Fruit fly (Drosophila melanogaster) whole organism, embryonic: ENCODE measurements around the gene CG2059.

Experiments used
- ATbp ChIP-seq: fragments of 200-800 bp; sonication (Bioruptor generic); optimal IDR thresholded peaks from 2 replicates; lab custom pipeline; 2017; ENCODE audit warnings: missing biosample characterization, mild to moderate bottlenecking, missing genetic modification characterization, missing genetic modification reagents
- Bgb ChIP-seq: fragments of 200-800 bp; sonication (Bioruptor generic); IDR thresholded peaks from 2 replicates; pipeline ENCODE4 v1.3.6; 2022; ENCODE audit warnings: missing biosample characterization, missing genetic modification characterization; ENCODE audit not compliant: partially characterized antibody
- CG10267 ChIP-seq: fragments of 200-800 bp; sonication (Bioruptor generic); optimal IDR thresholded peaks from 2 replicates; lab custom pipeline; 2018; ENCODE audit warnings: missing biosample characterization, mild to moderate bottlenecking, missing genetic modification characterization, moderate library complexity
- CG10366 ChIP-seq: fragments of 200-800 bp; sonication (Bioruptor generic); IDR thresholded peaks from 2 replicates; pipeline ENCODE4 v1.3.6; 2022; ENCODE audit warnings: missing biosample characterization, missing genetic modification characterization
- CG10565 ChIP-seq: fragments of 200-800 bp; sonication (Bioruptor generic); optimal IDR thresholded peaks from 3 replicates; lab custom pipeline; 2016; ENCODE audit warnings: missing biosample characterization, mild to moderate bottlenecking, missing genetic modification characterization
- CG11560 ChIP-seq: fragments of 200-800 bp; sonication (Bioruptor generic); IDR thresholded peaks from 3 replicates; pipeline ENCODE4 v1.3.6; 2022; ENCODE audit warnings: missing biosample characterization, missing genetic modification characterization
- CG12071 ChIP-seq: fragments of 200-800 bp; sonication (Bioruptor generic); optimal IDR thresholded peaks from 3 replicates; lab custom pipeline; 2018; ENCODE audit warnings: missing biosample characterization, mild to moderate bottlenecking, missing genetic modification characterization
- CG14860 ChIP-seq: fragments of 200-800 bp; sonication (Bioruptor generic); IDR thresholded peaks from 3 replicates; pipeline ENCODE4 v1.3.6; 2022; ENCODE audit warnings: missing biosample characterization, missing genetic modification characterization; ENCODE audit not compliant: partially characterized antibody
- CG17186 ChIP-seq: fragments of 200-800 bp; sonication (Bioruptor generic); optimal IDR thresholded peaks from 3 replicates; lab custom pipeline; 2017; ENCODE audit warnings: missing biosample characterization, missing genetic modification reagents, missing genetic modification characterization
- CG17829 ChIP-seq: fragments of 200-800 bp; optimal IDR thresholded peaks from 2 replicates; lab custom pipeline; 2019; ENCODE audit warnings: missing biosample characterization, mild to moderate bottlenecking, missing genetic modification characterization, moderate library complexity
- CG1792 ChIP-seq: fragments of 200-800 bp; sonication (Bioruptor generic); optimal IDR thresholded peaks from 2 replicates; lab custom pipeline; 2016; ENCODE audit warnings: missing biosample characterization, missing genetic modification characterization
- CG1832 ChIP-seq: fragments of 200-800 bp; sonication (Bioruptor generic); optimal IDR thresholded peaks from 2 replicates; lab custom pipeline; 2017; ENCODE audit warnings: missing biosample characterization, mild to moderate bottlenecking, missing genetic modification characterization, inconsistent platforms
- CG3065 ChIP-seq: fragments of 200-800 bp; sonication (Bioruptor generic); optimal IDR thresholded peaks from 2 replicates; lab custom pipeline; 2016; ENCODE audit warnings: missing biosample characterization, missing genetic modification characterization
- CG33213 ChIP-seq: fragments of 200-800 bp; sonication (Bioruptor generic); optimal IDR thresholded peaks from 3 replicates; lab custom pipeline; 2016; ENCODE audit warnings: missing biosample characterization, missing genetic modification characterization
- CG4730 ChIP-seq: fragments of 200-800 bp; sonication (Bioruptor generic); IDR thresholded peaks from 2 replicates; pipeline ENCODE4 v1.3.6; 2022; ENCODE audit warnings: missing biosample characterization, missing genetic modification characterization
- CG6654 ChIP-seq: fragments of 200-800 bp; sonication (Bioruptor generic); optimal IDR thresholded peaks from 2 replicates; lab custom pipeline; 2017; ENCODE audit warnings: missing biosample characterization, mild to moderate bottlenecking, missing genetic modification characterization
- CG6689 ChIP-seq: fragments of 200-800 bp; sonication (Bioruptor generic); IDR thresholded peaks from 2 replicates; pipeline ENCODE4 v1.3.6; 2022; ENCODE audit warnings: missing biosample characterization, missing genetic modification characterization
- CG6813 ChIP-seq: fragments of 200-800 bp; sonication (Bioruptor generic); optimal IDR thresholded peaks from 2 replicates; lab custom pipeline; 2017; ENCODE audit warnings: missing biosample characterization, missing genetic modification characterization, mild to moderate bottlenecking, moderate library complexity, missing genetic modification reagents
- CG6854 ChIP-seq: fragments of 200-800 bp; sonication (Bioruptor generic); optimal IDR thresholded peaks from 3 replicates; lab custom pipeline; 2017; ENCODE audit warnings: missing biosample characterization, mild to moderate bottlenecking, missing genetic modification characterization
- CG9797 ChIP-seq: fragments of 200-800 bp; sonication (Bioruptor generic); optimal IDR thresholded peaks from 3 replicates; lab custom pipeline; 2018; ENCODE audit warnings: missing biosample characterization, mild to moderate bottlenecking, missing genetic modification characterization
- Chrac-16 ChIP-seq: fragments of 200-800 bp; sonication (Bioruptor generic); optimal IDR thresholded peaks from 3 replicates; lab custom pipeline; 2016; ENCODE audit warnings: missing biosample characterization, missing genetic modification characterization
- D ChIP-seq, 2 experiments: fragments of 200-800 bp in 1 of 2; fragments of >200 bp in 1 of 2; sonication (Bioruptor generic) in 1 of 2; optimal IDR thresholded peaks; 2 replicates in 1 of 2; 3 replicates in 1 of 2; lab custom pipeline; 2017; ENCODE audit warnings: mild to moderate bottlenecking in 1 of 2, missing biosample characterization in 1 of 2, missing genetic modification characterization in 1 of 2, missing genetic modification reagents in 1 of 2
- Dp ChIP-seq: fragments of 200-800 bp; sonication (Bioruptor generic); optimal IDR thresholded peaks from 2 replicates; lab custom pipeline; 2018; ENCODE audit warnings: missing biosample characterization, mild to moderate bottlenecking, missing genetic modification characterization, moderate library complexity
- MESR4 ChIP-seq: fragments of 200-800 bp; sonication (Bioruptor generic); optimal IDR thresholded peaks from 2 replicates; lab custom pipeline; 2018; ENCODE audit warnings: missing biosample characterization, mild to moderate bottlenecking, missing genetic modification characterization, moderate library complexity
- NC2α ChIP-seq: fragments of 200-800 bp; sonication (Bioruptor generic); optimal IDR thresholded peaks from 2 replicates; lab custom pipeline; 2016; ENCODE audit warnings: missing biosample characterization, missing genetic modification characterization
- Nf-YC ChIP-seq: fragments of 200-800 bp; optimal IDR thresholded peaks from 3 replicates; lab custom pipeline; 2019; ENCODE audit warnings: missing biosample characterization, mild to moderate bottlenecking, missing genetic modification characterization, moderate library complexity
- Oli ChIP-seq: fragments of 200-800 bp; sonication (Bioruptor generic); optimal IDR thresholded peaks from 2 replicates; lab custom pipeline; 2018; ENCODE audit warnings: missing biosample characterization, mild to moderate bottlenecking, missing genetic modification characterization, moderate library complexity
- Opbp ChIP-seq: fragments of 200-800 bp; sonication (Bioruptor generic); IDR thresholded peaks from 3 replicates; pipeline ENCODE4 v1.3.6; 2022; ENCODE audit warnings: missing biosample characterization, missing genetic modification characterization; ENCODE audit not compliant: partially characterized antibody
- Rfx ChIP-seq: fragments of 200-800 bp; sonication (Bioruptor generic); IDR thresholded peaks from 2 replicates; pipeline ENCODE4 v1.3.6; 2022; ENCODE audit warnings: missing biosample characterization, missing genetic modification characterization
- Rx ChIP-seq: fragments of 200-800 bp; sonication (Bioruptor generic); IDR thresholded peaks from 2 replicates; pipeline ENCODE4 v1.3.6; 2022; ENCODE audit warnings: missing biosample characterization, missing genetic modification characterization
- Sry-δ ChIP-seq: fragments of 200-800 bp; sonication (Bioruptor generic); optimal IDR thresholded peaks from 2 replicates; lab custom pipeline; 2016; ENCODE audit warnings: missing biosample characterization, missing genetic modification characterization
- abd-A ChIP-seq: fragments of 200-800 bp; sonication (Bioruptor generic); optimal IDR thresholded peaks from 3 replicates; lab custom pipeline; 2019; ENCODE audit warnings: missing biosample characterization, mild to moderate bottlenecking, missing genetic modification characterization, moderate library complexity
- ap ChIP-seq: fragments of 200-800 bp; sonication (Bioruptor generic); IDR thresholded peaks from 2 replicates; pipeline ENCODE4 v1.3.6; 2022; ENCODE audit warnings: missing biosample characterization, missing genetic modification characterization
- chn ChIP-seq: fragments of 200-800 bp; sonication (Bioruptor generic); optimal IDR thresholded peaks from 2 replicates; lab custom pipeline; 2016; ENCODE audit warnings: missing biosample characterization, missing genetic modification characterization
- dmrt11E ChIP-seq: fragments of 200-800 bp; sonication (Bioruptor generic); optimal IDR thresholded peaks from 3 replicates; lab custom pipeline; 2018; ENCODE audit warnings: missing biosample characterization, mild to moderate bottlenecking, missing genetic modification characterization, moderate library complexity
- dmrt99B ChIP-seq: fragments of 200-800 bp; sonication (Bioruptor generic); optimal IDR thresholded peaks from 2 replicates; lab custom pipeline; 2018; ENCODE audit warnings: missing biosample characterization, mild to moderate bottlenecking, missing genetic modification characterization, moderate library complexity
- ham ChIP-seq: fragments of 200-800 bp; sonication (Bioruptor generic); IDR thresholded peaks from 2 replicates; pipeline ENCODE4 v1.3.6; 2022; ENCODE audit warnings: missing biosample characterization, missing genetic modification characterization
- ind ChIP-seq: fragments of 200-800 bp; sonication (Bioruptor generic); optimal IDR thresholded peaks from 3 replicates; lab custom pipeline; 2016; ENCODE audit warnings: missing biosample characterization, missing genetic modification characterization
- jing ChIP-seq: fragments of 200-800 bp; sonication (Bioruptor generic); optimal IDR thresholded peaks from 2 replicates; lab custom pipeline; 2018; ENCODE audit warnings: missing biosample characterization, mild to moderate bottlenecking, missing genetic modification characterization
- jumu ChIP-seq: fragments of 200-800 bp; sonication (Bioruptor generic); optimal IDR thresholded peaks from 3 replicates; lab custom pipeline; 2016; ENCODE audit warnings: missing biosample characterization, missing genetic modification characterization
- mam ChIP-seq: fragments of 200-800 bp; sonication (Bioruptor generic); optimal IDR thresholded peaks from 3 replicates; lab custom pipeline; 2016; ENCODE audit warnings: missing biosample characterization, missing genetic modification characterization
- phol ChIP-seq: fragments of 200-800 bp; sonication (Bioruptor generic); optimal IDR thresholded peaks from 3 replicates; lab custom pipeline; 2018; ENCODE audit warnings: missing biosample characterization, mild to moderate bottlenecking, missing genetic modification characterization, moderate library complexity
- scrt ChIP-seq: fragments of 200-800 bp; sonication (Bioruptor generic); optimal IDR thresholded peaks from 2 replicates; lab custom pipeline; 2018; ENCODE audit warnings: missing biosample characterization, mild to moderate bottlenecking, missing genetic modification characterization, moderate library complexity
- tap ChIP-seq: fragments of 200-800 bp; optimal IDR thresholded peaks from 3 replicates; lab custom pipeline; 2019; ENCODE audit warnings: missing biosample characterization, mild to moderate bottlenecking, missing genetic modification characterization, moderate library complexity
- tll ChIP-seq, 2 experiments: fragments of 200-800 bp in 1 of 2; fragments of >200 bp in 1 of 2; sonication (Bioruptor generic) in 1 of 2; optimal IDR thresholded peaks; 2 replicates each; lab custom pipeline; 2017 to 2019; ENCODE audit warnings: missing biosample characterization in 2 of 2, missing genetic modification characterization in 2 of 2, mild to moderate bottlenecking in 1 of 2, moderate library complexity in 1 of 2
- unc-4 ChIP-seq: fragments of 200-800 bp; sonication (Bioruptor generic); IDR thresholded peaks from 2 replicates; pipeline ENCODE4 v1.3.6; 2022; ENCODE audit warnings: missing biosample characterization, missing genetic modification characterization; ENCODE audit not compliant: partially characterized antibody
- yki ChIP-seq: fragments of >200 bp; optimal IDR thresholded peaks from 3 replicates; lab custom pipeline; 2018

CG2059 gene

dm6 chrX:7306538-7307477 is 20.6 kb downstream of the CG2059 start (continued):
- TF ChIP-seq Oli (tag; lab: Kevin White, UChicago) (peak; percentile 97), CG4730 (GFP tag; lab: Robert Waterston, UW) (no peak; the same call in none of the 2 replicates), Chrac-16 (GFP tag; lab: Kevin White, UChicago) (peak; percentile 90), scrt (GFP tag; lab: Kevin White, UChicago) (peak; percentile 75), unc-4 (GFP tag; lab: Robert Waterston, UW) (no peak), CG10565 (GFP tag; lab: Kevin White, UChicago) (peak; percentile 69), chn (GFP tag; lab: Kevin White, UChicago) (peak; percentile 76), CG6689 (GFP tag; lab: Robert Waterston, UW) (peak; percentile 85), Bgb (GFP tag; lab: Robert Waterston, UW) (peak; percentile 45; the same call in 1 of the 2 replicates), CG1792 (peak; percentile 71), ap (GFP tag; lab: Robert Waterston, UW) (peak; percentile 53), CG6854 (GFP tag; lab: Kevin White, UChicago) (peak; percentile 91), CG6654 (peak; percentile 90), mam (GFP tag; lab: Kevin White, UChicago) (peak; percentile 73), tll (GFP tag; optimal IDR thresholded peaks at IDR 0.05; lab: Kevin White, UChicago) (no peak), Rx (GFP tag; lab: Robert Waterston, UW) (peak; percentile 58; the same call in 1 of the 2 replicates), D (optimal IDR thresholded peaks at IDR 0.05; lab: Kevin White, UChicago) (no peak), D (GFP tag; optimal IDR thresholded peaks at IDR 0.05; lab: Kevin White, UChicago) (peak; percentile 97), Nf-YC (tag; lab: Kevin White, UChicago) (peak; percentile 87), phol (peak; percentile 97), ind (peak; percentile 86), CG6813 (GFP tag; lab: Kevin White, UChicago) (peak; percentile 90), CG10267 (tag; lab: Kevin White, UChicago) (peak; percentile 89), jumu (GFP tag; lab: Kevin White, UChicago) (peak; percentile 60), Opbp (GFP tag; lab: Robert Waterston, UW) (0 out of 3 replicates have a peak, but pooled peaks have one; percentile 28), MESR4 (GFP tag; lab: Kevin White, UChicago) (no peak), yki (peak; percentile 86), CG10366 (GFP tag; lab: Robert Waterston, UW) (peak; percentile 66), Rfx (GFP tag; lab: Robert Waterston, UW) (peak; percentile 75), Dp (GFP tag; lab: Kevin White, UChicago) (no peak), CG17186 (GFP tag; lab: Kevin White, UChicago) (peak; percentile 50), CG33213 (GFP tag; lab: Kevin White, UChicago) (peak; percentile 30), Sry-δ (GFP tag; lab: Kevin White, UChicago) (peak; percentile 18), CG3065 (GFP tag; lab: Kevin White, UChicago) (peak; percentile 79), tap (tag; lab: Kevin White, UChicago) (peak; percentile 83), abd-A (tag; lab: Kevin White, UChicago) (no peak), jing (peak; percentile 81), CG1832 (GFP tag; lab: Kevin White, UChicago) (peak; percentile 16), NC2α (GFP tag; lab: Kevin White, UChicago) (peak; percentile 61), dmrt99B (tag; lab: Kevin White, UChicago) (peak; percentile 92), CG9797 (GFP tag; lab: Kevin White, UChicago) (peak; percentile 35), dmrt11E (tag; lab: Kevin White, UChicago) (peak; percentile 97), ham (GFP tag; lab: Robert Waterston, UW) (no peak), CG14860 (GFP tag; lab: Robert Waterston, UW) (no peak), ATbp (GFP tag; lab: Kevin White, UChicago) (peak; percentile 91), CG11560 (peak; percentile 63; the same call in 1 of the 3 replicates), CG12071 (GFP tag; lab: Kevin White, UChicago) (peak; percentile 52), CG17829 (tag; lab: Kevin White, UChicago) (peak; percentile 94)
